Worm (Caenorhabditis elegans): ENCODE data around the gene rpl-5.
A peak's percentile ranks its signal among the peaks of the same experiment; 100 is the strongest.

Gene rpl-5

ce11 chrII:8561227-8561626 lies 8.5 kb upstream of the rpl-5 start, which contains the start of gene iff-2 (continued):
- TF ChIP-seq fax-1 (tag; optimal IDR thresholded peaks at IDR 0.05) (no peak), unc-55 (GFP tag; optimal IDR thresholded peaks at IDR 0.05) (peak; percentile 86), hlh-30 (tag; optimal IDR thresholded peaks at IDR 0.05; ENCODE audit: insufficient read depth) (peak; percentile 100), ceh-2 (tag; optimal IDR thresholded peaks at IDR 0.05) (peak; percentile 76), Y22D7AL.16 (tag; optimal IDR thresholded peaks at IDR 0.05) (no peak), fkh-6 (tag; optimal IDR thresholded peaks at IDR 0.05) (peak; percentile 68), ceh-14 (tag; optimal IDR thresholded peaks at IDR 0.05) (peak; percentile 83), pha-4 (tag; optimal IDR thresholded peaks at IDR 0.05) (no peak), elt-4 (tag; optimal IDR thresholded peaks at IDR 0.05) (no peak), nhr-11 (tag; optimal IDR thresholded peaks at IDR 0.05) (peak; percentile 62), ceh-31 (tag; optimal IDR thresholded peaks at IDR 0.05) (peak; percentile 95), ceh-9 (tag; optimal IDR thresholded peaks at IDR 0.05) (no peak), pat-9 (tag; optimal IDR thresholded peaks at IDR 0.05) (peak; percentile 72), ahr-1 (tag; optimal IDR thresholded peaks at IDR 0.05) (no peak), T23F11.4 (GFP tag; optimal IDR thresholded peaks at IDR 0.05) (peak; percentile 69), ama-1 (optimal IDR thresholded peaks at IDR 0.05) (peak; percentile 51), tbx-7 (tag; optimal IDR thresholded peaks at IDR 0.05) (peak; percentile 48), unc-86 (tag; optimal IDR thresholded peaks at IDR 0.05) (peak; percentile 76), K02D7.2 (tag; optimal IDR thresholded peaks at IDR 0.05) (peak; percentile 14), elt-2 (tag; optimal IDR thresholded peaks at IDR 0.05) (peak; percentile 91), F13H6.1 (tag; optimal IDR thresholded peaks at IDR 0.05) (peak; percentile 66), zip-5 (tag; optimal IDR thresholded peaks at IDR 0.05) (no peak), ceh-19 (GFP tag; optimal IDR thresholded peaks at IDR 0.05) (peak; percentile 62), hlh-13 (GFP tag; optimal IDR thresholded peaks at IDR 0.05) (no peak), pros-1 (tag; optimal IDR thresholded peaks at IDR 0.05) (peak; percentile 96), pax-1 (tag; optimal IDR thresholded peaks at IDR 0.05) (peak; percentile 83), ceh-48 (tag; optimal IDR thresholded peaks at IDR 0.05) (peak; percentile 49), pag-3 (tag; optimal IDR thresholded peaks at IDR 0.05; ENCODE audit: borderline replicate concordance) (no peak), dmd-4 (tag; optimal IDR thresholded peaks at IDR 0.05; ENCODE audit: borderline replicate concordance) (peak; percentile 1), unc-3 (GFP tag; conservative IDR thresholded peaks at IDR 0.05) (peak; percentile 43; the same call in 1 of the 2 replicates), unc-3 (tag; optimal IDR thresholded peaks at IDR 0.05) (peak; percentile 48)

- TF ChIP-seq unc-3 (GFP tag; conservative IDR thresholded peaks at IDR 0.05), result no peak
- TF ChIP-seq unc-3 (tag; optimal IDR thresholded peaks at IDR 0.05), result no peak
- TF ChIP-seq pax-1 (tag; optimal IDR thresholded peaks at IDR 0.05), result no peak
- TF ChIP-seq nfya-1 (tag; optimal IDR thresholded peaks at IDR 0.05), result no peak
- TF ChIP-seq ttx-3 (tag; optimal IDR thresholded peaks at IDR 0.05), result no peak
- TF ChIP-seq lim-6 (tag; optimal IDR thresholded peaks at IDR 0.05), result no peak
- TF ChIP-seq ceh-24 (tag; optimal IDR thresholded peaks at IDR 0.05), result no peak
- no peak for TF ChIP-seq nhr-232 (tag; optimal IDR thresholded peaks at IDR 0.05)
- TF ChIP-seq unc-86 (tag; optimal IDR thresholded peaks at IDR 0.05), result no peak
- no peak for TF ChIP-seq fax-1 (tag; optimal IDR thresholded peaks at IDR 0.05)
- TF ChIP-seq ceh-6 (GFP tag; optimal IDR thresholded peaks at IDR 0.05), result no peak
- TF ChIP-seq lin-11 (tag; optimal IDR thresholded peaks at IDR 0.05), result no peak
- TF ChIP-seq fkh-6 (tag; optimal IDR thresholded peaks at IDR 0.05), result no peak
- TF ChIP-seq C08G9.2 (tag; optimal IDR thresholded peaks at IDR 0.05), result no peak
- no peak for TF ChIP-seq sox-2 (GFP tag; IDR thresholded peaks at IDR 0.05)
Measured at ce11 chrII:8562002-8562401, 7.7 kb upstream of the rpl-5 start, which contains the start of gene F54C9.14. Gene F54C9.14, plus strand, starts transcription at chrII:8562302.

ce11 chrII:8566039-8566438 lies 3.7 kb upstream of the rpl-5 start, which contains the start of gene stc-1:
Gene stc-1, minus strand, starts transcription at chrII:8566139.
- TF ChIP-seq elt-4 (tag; optimal IDR thresholded peaks at IDR 0.05) (no peak), pros-1 (tag; optimal IDR thresholded peaks at IDR 0.05) (no peak), nhr-232 (tag; optimal IDR thresholded peaks at IDR 0.05) (no peak), pax-1 (tag; optimal IDR thresholded peaks at IDR 0.05) (no peak), sox-2 (GFP tag; IDR thresholded peaks at IDR 0.05) (no peak), elt-2 (tag; optimal IDR thresholded peaks at IDR 0.05) (peak; percentile 3)

Data from whole organism, late embryonic.